Worm (Caenorhabditis elegans): ENCODE results near the gene C49H3.12.

DNA sequence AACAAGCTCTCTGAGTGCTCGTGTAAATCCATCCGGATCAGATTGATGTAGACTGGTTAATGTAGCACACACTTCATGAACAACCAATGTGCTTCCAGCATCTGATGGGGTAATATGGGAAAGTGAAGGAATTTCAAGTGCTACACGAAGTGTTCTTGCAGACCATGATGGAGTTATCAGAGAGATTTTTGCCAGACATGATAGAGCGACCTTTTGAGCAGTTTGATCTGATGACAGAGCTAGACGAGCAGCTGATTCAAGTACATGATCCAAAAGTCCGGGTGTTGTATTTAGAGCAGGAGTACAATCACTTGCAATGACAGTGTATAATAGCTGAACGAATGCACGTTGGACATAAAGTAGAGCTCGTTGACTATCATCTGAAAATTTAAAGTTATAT, 9.2 kb downstream of the C49H3.12 start:
- no peak for TF ChIP-seq ama-1 (optimal IDR thresholded peaks at IDR 0.05)
- no peak for TF ChIP-seq nhr-76 (tag; optimal IDR thresholded peaks at IDR 0.05)
- TF ChIP-seq egl-27 (tag; optimal IDR thresholded peaks at IDR 0.05), result no peak
- no peak for TF ChIP-seq eor-1 (tag; optimal IDR thresholded peaks at IDR 0.05)
- no peak for TF ChIP-seq snpc-4 (tag; optimal IDR thresholded peaks at IDR 0.05)
- TF ChIP-seq lin-39 (tag; optimal IDR thresholded peaks at IDR 0.05), result no peak
- TF ChIP-seq aly-2 (tag; optimal IDR thresholded peaks at IDR 0.05), result no peak
- TF ChIP-seq nhr-12 (tag; optimal IDR thresholded peaks at IDR 0.05), result no peak

Measured in whole organism, L3 larva.